Fruit fly (Drosophila melanogaster) whole organism, embryonic: ENCODE data around the gene CG33325.

Experiments
- Adf1 ChIP-seq: fragments of 200-800 bp; sonication (Bioruptor generic); IDR thresholded peaks from 2 replicates; pipeline ENCODE4 v1.3.6; 2022; ENCODE audit warnings: missing biosample characterization, missing genetic modification characterization
- Antp ChIP-seq: fragments of 200-800 bp; sonication (Bioruptor generic); optimal IDR thresholded peaks from 3 replicates; lab custom pipeline; 2016; ENCODE audit warnings: missing biosample characterization, missing genetic modification characterization
- CG10654 ChIP-seq: fragments of 200-800 bp; sonication (Bioruptor generic); optimal IDR thresholded peaks from 2 replicates; lab custom pipeline; 2016; ENCODE audit warnings: missing biosample characterization, missing genetic modification characterization
- CG12942 ChIP-seq: fragments of 200-800 bp; sonication (Bioruptor generic); optimal IDR thresholded peaks from 3 replicates; lab custom pipeline; 2016; ENCODE audit warnings: missing biosample characterization, missing genetic modification characterization
- CG13894 ChIP-seq: fragments of 200-800 bp; sonication (Bioruptor generic); optimal IDR thresholded peaks from 3 replicates; lab custom pipeline; 2018; ENCODE audit warnings: missing biosample characterization, mild to moderate bottlenecking, missing genetic modification characterization, moderate library complexity
- CG14710 ChIP-seq: fragments of 200-800 bp; sonication (Bioruptor generic); optimal IDR thresholded peaks from 3 replicates; lab custom pipeline; 2019; ENCODE audit warnings: missing biosample characterization, mild to moderate bottlenecking, missing genetic modification characterization, moderate library complexity
- CG15269 ChIP-seq: fragments of 200-800 bp; sonication (Bioruptor generic); optimal IDR thresholded peaks from 2 replicates; lab custom pipeline; 2018; ENCODE audit warnings: missing biosample characterization, mild to moderate bottlenecking, missing genetic modification characterization, moderate library complexity
- CG17361 ChIP-seq: fragments of 200-800 bp; sonication (Bioruptor generic); IDR thresholded peaks from 3 replicates; pipeline ENCODE4 v1.3.6; 2022; ENCODE audit warnings: missing biosample characterization, missing genetic modification characterization
- CG2678 ChIP-seq: fragments of 200-800 bp; sonication (Bioruptor generic); optimal IDR thresholded peaks from 3 replicates; lab custom pipeline; 2019; ENCODE audit warnings: missing biosample characterization, mild to moderate bottlenecking, missing genetic modification characterization, moderate library complexity
- CG30020 ChIP-seq: fragments of 200-800 bp; optimal IDR thresholded peaks from 2 replicates; lab custom pipeline; 2019; ENCODE audit warnings: missing biosample characterization, mild to moderate bottlenecking, missing genetic modification characterization, moderate library complexity
- CG3281 ChIP-seq: fragments of 200-800 bp; sonication (Bioruptor generic); optimal IDR thresholded peaks from 3 replicates; lab custom pipeline; 2017; ENCODE audit warnings: missing biosample characterization, mild to moderate bottlenecking, missing genetic modification characterization
- CG33557 ChIP-seq: fragments of 200-800 bp; sonication (Bioruptor generic); optimal IDR thresholded peaks from 2 replicates; lab custom pipeline; 2019; ENCODE audit warnings: missing biosample characterization, mild to moderate bottlenecking, missing genetic modification characterization, moderate library complexity
- CG4617 ChIP-seq: fragments of 200-800 bp; sonication (Bioruptor generic); optimal IDR thresholded peaks from 3 replicates; lab custom pipeline; 2016; ENCODE audit warnings: missing biosample characterization, missing genetic modification characterization, borderline replicate concordance
- CG5180 ChIP-seq: fragments of 200-800 bp; sonication (Bioruptor generic); optimal IDR thresholded peaks from 3 replicates; lab custom pipeline; 2017; ENCODE audit warnings: missing biosample characterization, missing genetic modification characterization, mild to moderate bottlenecking, moderate library complexity, missing genetic modification reagents
- CG6272 ChIP-seq: fragments of 200-800 bp; sonication (Bioruptor generic); IDR thresholded peaks from 2 replicates; pipeline ENCODE4 v1.3.6; 2022; ENCODE audit warnings: missing biosample characterization, missing genetic modification characterization
- CG8089 ChIP-seq: fragments of 200-800 bp; sonication (Bioruptor generic); optimal IDR thresholded peaks from 3 replicates; lab custom pipeline; 2016; ENCODE audit warnings: missing biosample characterization, missing genetic modification characterization
- CG8924 ChIP-seq: fragments of 200-800 bp; optimal IDR thresholded peaks from 3 replicates; lab custom pipeline; 2019; ENCODE audit warnings: missing biosample characterization, mild to moderate bottlenecking, missing genetic modification characterization, moderate library complexity
- ERR ChIP-seq: fragments of 200-800 bp; sonication (Bioruptor generic); optimal IDR thresholded peaks from 2 replicates; lab custom pipeline; 2016; ENCODE audit warnings: missing biosample characterization, missing genetic modification characterization
- Ets65A ChIP-seq: fragments of 200-800 bp; sonication (Bioruptor generic); peaks from one replicate; lab custom pipeline; 2016; ENCODE audit warnings: missing biosample characterization, missing genetic modification characterization
- Hmx ChIP-seq: fragments of 200-800 bp; sonication (Bioruptor generic); optimal IDR thresholded peaks from 2 replicates; lab custom pipeline; 2016; ENCODE audit warnings: missing biosample characterization, missing genetic modification characterization
- NC2β ChIP-seq: fragments of 200-800 bp; sonication (Bioruptor generic); optimal IDR thresholded peaks from 2 replicates; lab custom pipeline; 2016; ENCODE audit warnings: missing biosample characterization, missing genetic modification characterization
- Nf-YB ChIP-seq: fragments of 200-800 bp; sonication (Bioruptor generic); optimal IDR thresholded peaks from 3 replicates; lab custom pipeline; 2019; ENCODE audit warnings: missing biosample characterization, mild to moderate bottlenecking, missing genetic modification characterization, moderate library complexity
- Oli ChIP-seq: fragments of 200-800 bp; sonication (Bioruptor generic); optimal IDR thresholded peaks from 2 replicates; lab custom pipeline; 2018; ENCODE audit warnings: missing biosample characterization, mild to moderate bottlenecking, missing genetic modification characterization, moderate library complexity
- Sox100B ChIP-seq: fragments of 200-800 bp; sonication (Bioruptor generic); optimal IDR thresholded peaks from 3 replicates; lab custom pipeline; 2018; ENCODE audit warnings: missing biosample characterization, mild to moderate bottlenecking, missing genetic modification characterization
- Sry-β ChIP-seq: fragments of 200-800 bp; sonication (Bioruptor generic); optimal IDR thresholded peaks from 2 replicates; lab custom pipeline; 2018; ENCODE audit warnings: missing biosample characterization, mild to moderate bottlenecking, missing genetic modification characterization, moderate library complexity
- Tbp ChIP-seq: fragments of >200 bp; optimal IDR thresholded peaks from 2 replicates; lab custom pipeline; 2018; ENCODE audit warnings: missing biosample characterization, missing genetic modification characterization
- Vsx1 ChIP-seq: fragments of 200-800 bp; sonication (Bioruptor generic); optimal IDR thresholded peaks from 2 replicates; lab custom pipeline; 2017; ENCODE audit warnings: missing biosample characterization, mild to moderate bottlenecking, missing genetic modification characterization, missing genetic modification reagents
- bcd ChIP-seq: fragments of 200-800 bp; sonication (Bioruptor generic); optimal IDR thresholded peaks from 2 replicates; lab custom pipeline; 2017; ENCODE audit warnings: missing biosample characterization, mild to moderate bottlenecking, missing genetic modification characterization
- btn ChIP-seq: fragments of 200-800 bp; sonication (Bioruptor generic); optimal IDR thresholded peaks from 2 replicates; lab custom pipeline; 2016; ENCODE audit warnings: missing biosample characterization, missing genetic modification characterization
- chm ChIP-seq: fragments of 200-800 bp; sonication (Bioruptor generic); IDR thresholded peaks from 2 replicates; pipeline ENCODE4 v1.3.6; 2022; ENCODE audit warnings: missing biosample characterization, missing genetic modification characterization
- da ChIP-seq: fragments of 200-800 bp; sonication (Bioruptor generic); optimal IDR thresholded peaks from 2 replicates; lab custom pipeline; 2016; ENCODE audit warnings: missing biosample characterization, missing genetic modification characterization
- emc ChIP-seq: fragments of 200-800 bp; sonication (Bioruptor generic); optimal IDR thresholded peaks from 2 replicates; lab custom pipeline; 2016; ENCODE audit warnings: missing biosample characterization, missing genetic modification characterization
- ems ChIP-seq: fragments of 200-800 bp; sonication (Bioruptor generic); optimal IDR thresholded peaks from 3 replicates; lab custom pipeline; 2016; ENCODE audit warnings: missing biosample characterization, missing genetic modification characterization
- gcm ChIP-seq: fragments of 200-800 bp; sonication (Bioruptor generic); optimal IDR thresholded peaks from 2 replicates; lab custom pipeline; 2019; ENCODE audit warnings: missing biosample characterization, mild to moderate bottlenecking, missing genetic modification characterization, moderate library complexity
- gsb ChIP-seq: fragments of 200-800 bp; sonication (Bioruptor generic); IDR thresholded peaks from 2 replicates; pipeline ENCODE4 v1.3.6; 2022; ENCODE audit warnings: missing biosample characterization, missing genetic modification characterization
- lab ChIP-seq: fragments of 200-800 bp; sonication (Bioruptor generic); optimal IDR thresholded peaks from 3 replicates; lab custom pipeline; 2017; ENCODE audit warnings: missing biosample characterization, missing genetic modification characterization, mild to moderate bottlenecking, moderate library complexity, missing genetic modification reagents
- mirr ChIP-seq: fragments of 200-800 bp; sonication (Bioruptor generic); optimal IDR thresholded peaks from 3 replicates; lab custom pipeline; 2018; ENCODE audit warnings: missing biosample characterization, mild to moderate bottlenecking, missing genetic modification characterization
- mld ChIP-seq: fragments of 200-800 bp; sonication (Bioruptor generic); IDR thresholded peaks from 3 replicates; pipeline ENCODE4 v1.3.6; 2022; ENCODE audit warnings: missing biosample characterization, missing genetic modification characterization; ENCODE audit not compliant: partially characterized antibody
- onecut ChIP-seq: fragments of 200-800 bp; sonication (Bioruptor generic); IDR thresholded peaks from 2 replicates; pipeline ENCODE4 v1.3.6; 2022; ENCODE audit warnings: missing biosample characterization, missing genetic modification characterization
- p53 ChIP-seq: fragments of 200-800 bp; sonication (Bioruptor generic); optimal IDR thresholded peaks from 2 replicates; lab custom pipeline; 2016; ENCODE audit warnings: missing biosample characterization, missing genetic modification characterization
- phol ChIP-seq: fragments of 200-800 bp; sonication (Bioruptor generic); optimal IDR thresholded peaks from 3 replicates; lab custom pipeline; 2018; ENCODE audit warnings: missing biosample characterization, mild to moderate bottlenecking, missing genetic modification characterization, moderate library complexity
- sens ChIP-seq: fragments of 200-800 bp; sonication (Bioruptor generic); peaks from one replicate; lab custom pipeline; 2016; ENCODE audit warnings: missing biosample characterization, missing genetic modification characterization
- seq ChIP-seq: fragments of 200-800 bp; sonication (Bioruptor generic); IDR thresholded peaks from 2 replicates; pipeline ENCODE4 v1.3.6; 2022; ENCODE audit warnings: missing biosample characterization, missing genetic modification characterization
- sim ChIP-seq: fragments of 200-800 bp; sonication (Bioruptor generic); IDR thresholded peaks from 2 replicates; pipeline ENCODE4 v1.3.6; 2022; ENCODE audit warnings: missing biosample characterization, missing genetic modification characterization
- sna ChIP-seq: fragments of 200-800 bp; sonication (Bioruptor generic); IDR thresholded peaks from 2 replicates; pipeline ENCODE4 v1.3.6; 2022; ENCODE audit warnings: missing biosample characterization, missing genetic modification characterization; ENCODE audit not compliant: partially characterized antibody
- sug ChIP-seq: fragments of 200-800 bp; optimal IDR thresholded peaks from 2 replicates; lab custom pipeline; 2019; ENCODE audit warnings: missing biosample characterization, mild to moderate bottlenecking, missing genetic modification characterization, moderate library complexity
- trh ChIP-seq: fragments of 200-800 bp; sonication (Bioruptor generic); optimal IDR thresholded peaks from 2 replicates; lab custom pipeline; 2016; ENCODE audit warnings: missing biosample characterization, missing genetic modification characterization
- vnd ChIP-seq: fragments of 200-800 bp; sonication (Bioruptor generic); IDR thresholded peaks from 3 replicates; pipeline ENCODE4 v1.3.6; 2022; ENCODE audit warnings: missing biosample characterization, missing genetic modification characterization; ENCODE audit not compliant: partially characterized antibody
- vvl ChIP-seq: fragments of 200-800 bp; sonication (Bioruptor generic); IDR thresholded peaks from 2 replicates; pipeline ENCODE4 v1.3.6; 2022; ENCODE audit warnings: missing biosample characterization, missing genetic modification characterization
- zen ChIP-seq: fragments of 200-800 bp; sonication (Bioruptor generic); optimal IDR thresholded peaks from 3 replicates; lab custom pipeline; 2018; ENCODE audit warnings: missing biosample characterization, mild to moderate bottlenecking, missing genetic modification characterization, moderate library complexity

The CG33325 gene

dm6 chr3R:8669029-8669707, 10.7 kb downstream of the CG33325 start (continued):
- TF ChIP-seq da (GFP tag; lab: Kevin White, UChicago) (peak; percentile 90), CG14710 (tag; lab: Kevin White, UChicago) (peak; percentile 97), CG5180 (peak; percentile 90), CG8089 (peak; percentile 95), ems (peak; percentile 98), phol (tag; lab: Kevin White, UChicago) (peak; percentile 97), Sox100B (GFP tag; lab: Kevin White, UChicago) (peak; percentile 95), sna (GFP tag; lab: Robert Waterston, UW) (no peak; the same call in 1 of the 2 replicates), CG15269 (tag; lab: Kevin White, UChicago) (peak; percentile 98), CG12942 (GFP tag; lab: Kevin White, UChicago) (peak; percentile 95), chm (GFP tag; lab: Robert Waterston, UW) (peak; percentile 98), Nf-YB (GFP tag; lab: Kevin White, UChicago) (peak; percentile 89), CG2678 (tag; lab: Kevin White, UChicago) (peak; percentile 98), zen (tag; lab: Kevin White, UChicago) (peak; percentile 96), Tbp (GFP tag; lab: Kevin White, UChicago) (no peak), emc (GFP tag; lab: Kevin White, UChicago) (peak; percentile 92), vvl (peak; percentile 99), sens (GFP tag; lab: Kevin White, UChicago) (peak; percentile 100), CG10654 (GFP tag; lab: Kevin White, UChicago) (peak; percentile 96), Oli (tag; lab: Kevin White, UChicago) (peak; percentile 98), Sry-β (peak; percentile 74), mirr (GFP tag; lab: Kevin White, UChicago) (peak; percentile 94), NC2β (GFP tag; lab: Kevin White, UChicago) (peak; percentile 98), CG6272 (GFP tag; lab: Robert Waterston, UW) (peak; percentile 86), CG33557 (GFP tag; lab: Kevin White, UChicago) (peak; percentile 94), vnd (GFP tag; lab: Robert Waterston, UW) (peak; percentile 37), Adf1 (GFP tag; lab: Robert Waterston, UW) (peak; percentile 82), lab (GFP tag; lab: Kevin White, UChicago) (peak; percentile 99), Hmx (peak; percentile 93), p53 (peak; percentile 91), CG8924 (tag; lab: Kevin White, UChicago) (peak; percentile 99), CG30020 (tag; lab: Kevin White, UChicago) (peak; percentile 81), CG17361 (GFP tag; lab: Robert Waterston, UW) (peak; percentile 93), CG3281 (peak; percentile 99), mld (GFP tag; lab: Robert Waterston, UW) (peak; percentile 87), seq (GFP tag; lab: Robert Waterston, UW) (peak; percentile 99), trh (GFP tag; lab: Kevin White, UChicago) (peak; percentile 95), ERR (peak; percentile 96), CG13894 (tag; lab: Kevin White, UChicago) (peak; percentile 98), Antp (GFP tag; lab: Kevin White, UChicago) (peak; percentile 96), CG4617 (GFP tag; lab: Kevin White, UChicago) (peak; percentile 92), Vsx1 (peak; percentile 96), sim (peak; percentile 96), gsb (GFP tag; lab: Robert Waterston, UW) (peak; percentile 87), onecut (GFP tag; lab: Robert Waterston, UW) (peak; percentile 95), Ets65A (GFP tag; lab: Kevin White, UChicago) (peak; percentile 99), btn (GFP tag; lab: Kevin White, UChicago) (peak; percentile 95), bcd (GFP tag; lab: Kevin White, UChicago) (peak; percentile 98), gcm (GFP tag; lab: Kevin White, UChicago) (peak; percentile 99), sug (tag; lab: Kevin White, UChicago) (peak; percentile 93)
